Fruit fly (Drosophila melanogaster): ENCODE data around the gene Cnep1r2.

DNA sequence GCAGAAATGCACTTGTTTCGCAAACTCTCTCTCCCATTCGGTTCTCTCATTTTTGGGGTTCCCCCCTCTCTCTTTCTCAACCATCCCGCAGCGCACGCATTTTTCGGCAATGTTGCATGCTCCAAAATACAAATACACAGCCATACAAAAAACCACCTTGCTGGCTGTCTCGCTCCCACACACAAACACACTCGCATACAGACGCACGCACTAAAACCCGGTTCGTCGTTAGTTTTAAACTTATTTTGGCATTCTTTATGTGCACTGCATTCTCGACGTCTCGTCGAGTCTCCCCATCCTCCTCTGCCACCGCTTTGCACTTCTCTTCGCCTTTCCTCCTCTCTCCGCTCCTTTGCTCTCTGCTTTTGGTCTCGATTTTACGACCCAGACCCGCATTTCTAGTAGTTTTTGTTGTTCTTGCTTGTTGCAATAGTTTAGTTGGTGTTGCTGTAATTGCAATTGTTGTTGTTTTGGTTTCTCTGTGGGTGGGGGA is 28.6 kb downstream of the Cnep1r2 start:
- TF ChIP-seq EcR (GFP tag; optimal IDR thresholded peaks at IDR 0.05) (peak; percentile 2), CG10348 (GFP tag; IDR thresholded peaks at IDR 0.05) (0 out of 2 replicates have a peak, but pooled peaks have one; percentile 7), fd96Ca (GFP tag; IDR thresholded peaks at IDR 0.05) (peak; percentile 41; the same call in 2 of the 3 replicates), CG8159 (tag; optimal IDR thresholded peaks at IDR 0.05) (no peak), CG8301 (tag; optimal IDR thresholded peaks at IDR 0.05) (no peak), Pif1B (GFP tag; optimal IDR thresholded peaks at IDR 0.05) (no peak), CG4496 (GFP tag; IDR thresholded peaks at IDR 0.05) (no peak), gl (tag; optimal IDR thresholded peaks at IDR 0.05) (no peak)

All from whole organism, pupa.